Worm (Caenorhabditis elegans) whole organism, L4 larva: Measurements from ENCODE around the gene ipla-7.

Experiments
- F49E8.2 ChIP-seq: sonication (generic microtip); optimal IDR thresholded peaks from 2 replicates; lab custom pipeline; 2016; ENCODE audit warnings: missing compliant biosample characterization, mild to moderate bottlenecking, missing genetic modification characterization, borderline replicate concordance
- fos-1 ChIP-seq: fragments of 150-350 bp; optimal IDR thresholded peaks from 2 replicates; lab custom pipeline; 2014; ENCODE audit warnings: missing biosample characterization, missing genetic modification characterization

ce11 chrIV:10048268-10048667 is 14.4 kb downstream of the ipla-7 start:
- TF ChIP-seq F49E8.2 (tag; lab: Kevin White, UChicago) (no peak), fos-1 (tag; lab: Kevin White, UChicago) (no peak)
